Worm (Caenorhabditis elegans) whole organism, L2 larva: ENCODE data around the gene F40G9.19.

Experiments
- C34F6.9 ChIP-seq: fragments of 150-350 bp; optimal IDR thresholded peaks from 2 replicates; lab custom pipeline; 2014; ENCODE audit warnings: missing biosample characterization, missing genetic modification characterization
- F13H6.1 ChIP-seq: sonication (generic microtip); optimal IDR thresholded peaks from 2 replicates; lab custom pipeline; 2016; ENCODE audit warnings: missing genetic modification characterization, missing compliant biosample characterization
- R02D3.7 ChIP-seq: fragments of 150-350 bp; optimal IDR thresholded peaks from 2 replicates; lab custom pipeline; 2014; ENCODE audit warnings: missing biosample characterization, missing genetic modification characterization
- Y55F3AM.14 ChIP-seq: fragments of 200-800 bp; sonication (Bioruptor generic); optimal IDR thresholded peaks from 2 replicates; lab custom pipeline; 2018; ENCODE audit warnings: mild to moderate bottlenecking, missing genetic modification characterization, missing compliant biosample characterization
- ZK546.5 ChIP-seq: sonication (generic microtip); optimal IDR thresholded peaks from 2 replicates; lab custom pipeline; 2017; ENCODE audit warnings: missing biosample characterization, missing genetic modification characterization
- aly-2 ChIP-seq: fragments of 150-350 bp; optimal IDR thresholded peaks from 2 replicates; lab custom pipeline; 2014; ENCODE audit warnings: missing biosample characterization, missing genetic modification characterization
- ama-1 ChIP-seq: fragments of 150-350 bp; optimal IDR thresholded peaks from 2 replicates; lab custom pipeline; 2018; ENCODE audit warnings: inconsistent platforms
- ceh-16 ChIP-seq: fragments of 150-350 bp; optimal IDR thresholded peaks from 2 replicates; lab custom pipeline; 2014; ENCODE audit warnings: missing biosample characterization, missing genetic modification characterization
- ceh-82 ChIP-seq: fragments of 150-350 bp; optimal IDR thresholded peaks from 2 replicates; lab custom pipeline; 2014; ENCODE audit warnings: missing biosample characterization, missing genetic modification characterization
- dmd-4 ChIP-seq: sonication (generic microtip); optimal IDR thresholded peaks from 2 replicates; lab custom pipeline; 2017; ENCODE audit warnings: missing biosample characterization, missing genetic modification characterization
- egl-27 ChIP-seq: sonication (generic microtip); optimal IDR thresholded peaks from 3 replicates; lab custom pipeline; 2017; ENCODE audit warnings: missing biosample characterization, missing genetic modification reagents, missing genetic modification characterization
- gmeb-1 ChIP-seq: fragments of 150-350 bp; optimal IDR thresholded peaks from 2 replicates; lab custom pipeline; 2014; ENCODE audit warnings: missing biosample characterization, missing genetic modification characterization
- lin-11 ChIP-seq: fragments of 150-350 bp; sonication (generic microtip); optimal IDR thresholded peaks from 2 replicates; lab custom pipeline; 2014; ENCODE audit warnings: missing biosample characterization, missing genetic modification characterization, inconsistent platforms, mixed read lengths
- lin-13 ChIP-seq: fragments of 150-350 bp; optimal IDR thresholded peaks from 2 replicates; lab custom pipeline; 2014; ENCODE audit warnings: missing biosample characterization, missing genetic modification reagents, missing genetic modification characterization
- lin-39 ChIP-seq: fragments of 150-350 bp; optimal IDR thresholded peaks from 2 replicates; lab custom pipeline; 2014; ENCODE audit warnings: missing biosample characterization, missing genetic modification reagents, missing genetic modification characterization
- lsy-2 ChIP-seq, 2 experiments: fragments of 150-350 bp in 1 of 2; sonication (generic microtip) in 1 of 2; optimal IDR thresholded peaks; 2 replicates each; lab custom pipeline; 2014 to 2017; ENCODE audit warnings: missing biosample characterization in 2 of 2, missing genetic modification characterization in 2 of 2
- nhr-10 ChIP-seq: sonication (generic microtip); optimal IDR thresholded peaks from 2 replicates; lab custom pipeline; 2017; ENCODE audit warnings: missing biosample characterization, missing genetic modification characterization
- nhr-11 ChIP-seq: fragments of 150-350 bp; optimal IDR thresholded peaks from 2 replicates; lab custom pipeline; 2014; ENCODE audit warnings: missing biosample characterization, missing genetic modification characterization
- nhr-129 ChIP-seq: fragments of 150-350 bp; optimal IDR thresholded peaks from 2 replicates; lab custom pipeline; 2014; ENCODE audit warnings: missing biosample characterization, missing genetic modification characterization
- nhr-23 ChIP-seq: fragments of 150-350 bp; optimal IDR thresholded peaks from 2 replicates; lab custom pipeline; 2014; ENCODE audit warnings: missing biosample characterization, missing genetic modification reagents, missing genetic modification characterization
- nhr-237 ChIP-seq: fragments of 150-350 bp; optimal IDR thresholded peaks from 2 replicates; lab custom pipeline; 2014; ENCODE audit warnings: missing biosample characterization, missing genetic modification characterization
- nhr-25 ChIP-seq: fragments of 150-350 bp; sonication (generic microtip); optimal IDR thresholded peaks from 3 replicates; lab custom pipeline; 2014; ENCODE audit warnings: missing biosample characterization, missing genetic modification characterization
- nhr-6 ChIP-seq: fragments of 150-350 bp; optimal IDR thresholded peaks from 2 replicates; lab custom pipeline; 2014; ENCODE audit warnings: missing biosample characterization, missing genetic modification characterization
- nhr-77 ChIP-seq: fragments of 150-350 bp; optimal IDR thresholded peaks from 2 replicates; lab custom pipeline; 2014; ENCODE audit warnings: missing biosample characterization, missing genetic modification characterization
- peb-1 ChIP-seq: fragments of 150-350 bp; optimal IDR thresholded peaks from 2 replicates; lab custom pipeline; 2014; ENCODE audit warnings: missing biosample characterization, missing genetic modification characterization
- sem-4 ChIP-seq: fragments of 150-350 bp; optimal IDR thresholded peaks from 2 replicates; lab custom pipeline; 2014; ENCODE audit warnings: missing biosample characterization, missing genetic modification reagents, missing genetic modification characterization
- sma-3 ChIP-seq: sonication (generic microtip); optimal IDR thresholded peaks from 2 replicates; lab custom pipeline; 2016; ENCODE audit warnings: missing genetic modification reagents, missing genetic modification characterization, missing compliant biosample characterization
- sma-9 ChIP-seq, 2 experiments: fragments of 150-350 bp in 1 of 2; sonication (generic microtip) in 1 of 2; optimal IDR thresholded peaks; 2 replicates each; lab custom pipeline; 2014 to 2016; ENCODE audit warnings: missing genetic modification characterization in 2 of 2, mild to moderate bottlenecking in 1 of 2, missing biosample characterization in 1 of 2, missing compliant biosample characterization in 1 of 2, missing genetic modification reagents in 1 of 2, moderate library complexity in 1 of 2
- snpc-4 ChIP-seq: fragments of 150-350 bp; optimal IDR thresholded peaks from 2 replicates; lab custom pipeline; 2014; ENCODE audit warnings: missing biosample characterization, missing genetic modification characterization
- unc-39 ChIP-seq: fragments of 150-350 bp; optimal IDR thresholded peaks from 2 replicates; lab custom pipeline; 2014; ENCODE audit warnings: missing biosample characterization, missing genetic modification characterization
- unc-55 ChIP-seq: fragments of 150-350 bp; sonication (generic microtip); optimal IDR thresholded peaks from 3 replicates; lab custom pipeline; 2014; ENCODE audit warnings: missing biosample characterization, missing genetic modification reagents, missing genetic modification characterization
- unc-62 ChIP-seq: fragments of 150-350 bp; optimal IDR thresholded peaks from 2 replicates; lab custom pipeline; 2014; ENCODE audit warnings: missing biosample characterization, missing genetic modification reagents, missing genetic modification characterization
- zag-1 ChIP-seq: fragments of 150-350 bp; optimal IDR thresholded peaks from 2 replicates; lab custom pipeline; 2014; ENCODE audit warnings: missing biosample characterization, missing genetic modification characterization
- ztf-11 ChIP-seq: sonication (generic microtip); optimal IDR thresholded peaks from 2 replicates; lab custom pipeline; 2017; ENCODE audit warnings: missing biosample characterization, missing genetic modification characterization
- ztf-4 ChIP-seq: fragments of 150-350 bp; optimal IDR thresholded peaks from 2 replicates; lab custom pipeline; 2014; ENCODE audit warnings: missing biosample characterization, missing genetic modification characterization

F40G9.19 gene

DNA sequence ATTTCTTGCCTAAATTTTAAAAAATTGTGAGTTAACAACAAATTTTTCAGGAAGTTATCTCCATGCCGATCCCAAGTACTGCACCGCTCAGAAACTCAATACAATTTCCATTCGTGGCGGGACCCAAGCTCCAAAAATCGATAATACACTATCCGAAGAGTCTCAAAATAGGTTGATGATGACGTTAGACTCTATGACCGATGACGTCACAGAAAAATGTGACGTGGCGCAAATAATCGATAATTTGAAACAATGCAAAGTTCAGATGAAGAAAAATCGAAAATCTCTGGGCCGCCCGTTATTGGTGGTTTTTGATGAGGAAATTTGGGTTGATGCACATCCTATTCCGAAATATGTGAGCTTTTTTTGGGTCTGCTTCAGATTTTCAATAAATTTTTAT lies 10.7 kb downstream of the F40G9.19 start:
- no peak for TF ChIP-seq dmd-4 (tag; lab: Kevin White, UChicago)
- no peak for TF ChIP-seq nhr-237 (tag; lab: Kevin White, UChicago)
- TF ChIP-seq snpc-4 (tag; lab: Kevin White, UChicago): no peak
- TF ChIP-seq lin-13 (GFP tag; lab: Kevin White, UChicago): no peak
- TF ChIP-seq unc-55: no peak
- TF ChIP-seq ztf-11: no peak

- no peak for TF ChIP-seq nhr-23 (tag; lab: Kevin White, UChicago)
These were observed 14.2 kb downstream of the F40G9.19 start, which contains the start of gene mxl-2 for ce11 chrIII:187829-188228. Gene mxl-2, minus strand, starts transcription at chrIII:188131.

DNA sequence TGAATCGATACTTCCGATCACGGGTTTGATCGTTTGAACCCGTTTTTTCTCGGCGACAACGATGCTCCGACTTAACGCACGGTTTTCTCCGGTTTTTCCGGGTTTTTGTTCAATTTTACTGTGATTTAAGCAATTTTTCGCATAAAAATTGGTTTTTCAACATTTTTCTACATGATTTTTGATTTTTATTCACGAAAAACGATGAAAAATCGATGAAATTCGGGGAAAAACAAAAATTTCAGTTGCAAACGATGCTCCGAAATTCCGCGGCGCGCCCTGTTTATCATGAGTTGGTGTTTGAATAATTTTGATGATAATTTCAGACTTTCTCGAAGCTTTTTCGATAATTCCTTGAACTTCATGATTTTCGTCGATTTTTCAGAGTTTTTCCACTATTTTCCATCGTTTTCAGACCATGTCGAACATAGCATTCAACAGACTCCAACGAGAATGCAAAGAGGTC lies 14.9 kb downstream of the F40G9.19 start, which contains the start of gene ubc-20:
Gene ubc-20, plus strand, starts transcription at position 413 of the 463 bp plus-strand sequence.
- TF ChIP-seq nhr-129 (tag; lab: Kevin White, UChicago): peak; percentile 35
- peak; percentile 60 for TF ChIP-seq C34F6.9 (tag; lab: Kevin White, UChicago)
- no peak for TF ChIP-seq ceh-16 (tag; lab: Kevin White, UChicago)
- TF ChIP-seq sma-3: peak; percentile 1
- peak in 1 of 2 experiments; percentile 48 for TF ChIP-seq lsy-2 (tag; optimal IDR thresholded peaks at IDR 0.05; lab: Kevin White, UChicago)
- no peak for TF ChIP-seq R02D3.7
- peak; percentile 18 for TF ChIP-seq gmeb-1 (tag; lab: Kevin White, UChicago)
- no peak for TF ChIP-seq ama-1 (lab: Kevin White, UChicago)
- TF ChIP-seq nhr-11 (tag; lab: Kevin White, UChicago): no peak
- no peak for TF ChIP-seq nhr-6 (tag; lab: Kevin White, UChicago)
- TF ChIP-seq unc-55: peak; percentile 30
- TF ChIP-seq nhr-25 (tag; lab: Kevin White, UChicago): no peak
- no peak for TF ChIP-seq nhr-23 (tag; lab: Kevin White, UChicago)
- TF ChIP-seq peb-1 (tag; lab: Kevin White, UChicago): no peak
- no peak for TF ChIP-seq unc-39 (tag; lab: Kevin White, UChicago)
- no peak for TF ChIP-seq sma-9 (GFP tag; optimal IDR thresholded peaks at IDR 0.05; lab: Kevin White, UChicago)
- TF ChIP-seq sma-9 (tag; optimal IDR thresholded peaks at IDR 0.05; lab: Kevin White, UChicago): no peak

DNA sequence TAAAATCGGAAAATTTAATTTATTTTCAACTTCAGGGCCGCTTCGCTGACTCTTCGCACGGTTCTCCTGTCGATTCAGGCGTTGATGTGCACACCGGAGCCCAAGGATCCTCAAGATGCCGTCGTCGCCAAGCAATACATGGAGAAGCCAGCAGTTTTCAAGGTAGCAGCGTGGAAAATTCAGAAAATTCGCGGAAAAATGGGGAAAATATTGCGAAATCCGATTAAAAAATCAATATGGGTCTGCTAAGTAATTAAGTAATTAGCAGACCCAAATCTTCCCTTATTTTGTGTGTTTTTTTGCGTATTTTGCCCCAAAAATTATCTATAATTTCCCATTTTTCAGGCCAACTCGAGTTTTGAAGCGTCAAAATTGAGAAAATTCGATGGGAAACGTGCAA lies 15.7 kb downstream of the F40G9.19 start:
- no peak for TF ChIP-seq ztf-4 (tag; lab: Kevin White, UChicago)
- no peak for TF ChIP-seq sma-3
- no peak for TF ChIP-seq F13H6.1
- TF ChIP-seq ceh-82 (tag; lab: Kevin White, UChicago): no peak
- TF ChIP-seq lin-11: no peak
- no peak for TF ChIP-seq gmeb-1 (tag; lab: Kevin White, UChicago)
- no peak for TF ChIP-seq unc-62 (GFP tag; lab: Kevin White, UChicago)
- TF ChIP-seq nhr-23 (tag; lab: Kevin White, UChicago): no peak
- no peak for TF ChIP-seq nhr-10 (tag; lab: Kevin White, UChicago)
- no peak for TF ChIP-seq lin-39 (tag; lab: Kevin White, UChicago)
- no peak for TF ChIP-seq egl-27 (tag; lab: Kevin White, UChicago)
- TF ChIP-seq ceh-16 (tag; lab: Kevin White, UChicago): no peak
- TF ChIP-seq ZK546.5 (tag; lab: Kevin White, UChicago): no peak
- no peak for TF ChIP-seq ztf-11
- no peak for TF ChIP-seq zag-1
- TF ChIP-seq Y55F3AM.14 (GFP tag; lab: Kevin White, UChicago): no peak
- no peak for TF ChIP-seq nhr-77 (tag; lab: Kevin White, UChicago)
- TF ChIP-seq snpc-4 (tag; lab: Kevin White, UChicago): no peak
- no peak for TF ChIP-seq lsy-2 (tag; optimal IDR thresholded peaks at IDR 0.05; lab: Kevin White, UChicago)
- TF ChIP-seq, all 48 proteins: peak for 0

- TF ChIP-seq zag-1: no peak
- no peak for TF ChIP-seq sma-9 (GFP tag; optimal IDR thresholded peaks at IDR 0.05; lab: Kevin White, UChicago)
- no peak for TF ChIP-seq sma-9 (tag; optimal IDR thresholded peaks at IDR 0.05; lab: Kevin White, UChicago)
- no peak for TF ChIP-seq nhr-6 (tag; lab: Kevin White, UChicago)
- no peak for TF ChIP-seq sem-4
- TF ChIP-seq aly-2 (tag; lab: Kevin White, UChicago): no peak
- no peak for TF ChIP-seq ama-1 (lab: Kevin White, UChicago)
These were observed 17.1 kb downstream of the F40G9.19 start, which contains the start of gene cox-17 for ce11 chrIII:190686-191085. Gene cox-17, plus strand, starts transcription at chrIII:190986.
